Worm (Caenorhabditis elegans) whole organism, L3 larva: ENCODE measurements around the gene ugt-50.
A peak's percentile ranks its signal among the peaks of the same experiment; 100 is the strongest.

ENCODE experiments used
- R02D3.7 ChIP-seq: fragments of 150-350 bp; optimal IDR thresholded peaks from 2 replicates; lab custom pipeline; 2014; ENCODE audit warnings: missing biosample characterization, missing genetic modification characterization
- ZK546.5 ChIP-seq: sonication (generic microtip); optimal IDR thresholded peaks from 2 replicates; lab custom pipeline; 2017; ENCODE audit warnings: missing biosample characterization, missing genetic modification characterization
- aly-2 ChIP-seq: fragments of 150-350 bp; optimal IDR thresholded peaks from 2 replicates; lab custom pipeline; 2014; ENCODE audit warnings: missing biosample characterization, missing genetic modification characterization
- ama-1 ChIP-seq: fragments of 150-350 bp; optimal IDR thresholded peaks from 2 replicates; lab custom pipeline; 2018
- ceh-28 ChIP-seq: fragments of 150-350 bp; optimal IDR thresholded peaks from 2 replicates; lab custom pipeline; 2014; ENCODE audit warnings: missing biosample characterization, missing genetic modification reagents, missing genetic modification characterization
- ceh-82 ChIP-seq: fragments of 150-350 bp; optimal IDR thresholded peaks from 2 replicates; lab custom pipeline; 2014; ENCODE audit warnings: missing biosample characterization, missing genetic modification characterization
- egl-27 ChIP-seq: sonication (generic microtip); optimal IDR thresholded peaks from 4 replicates; lab custom pipeline; 2017; ENCODE audit warnings: missing biosample characterization, missing genetic modification reagents, missing genetic modification characterization
- egl-5 ChIP-seq: fragments of 150-350 bp; optimal IDR thresholded peaks from 2 replicates; lab custom pipeline; 2017; ENCODE audit warnings: missing biosample characterization, missing genetic modification reagents, missing genetic modification characterization, inconsistent platforms
- elt-1 ChIP-seq: fragments of 150-350 bp; optimal IDR thresholded peaks from 2 replicates; lab custom pipeline; 2014; ENCODE audit warnings: missing biosample characterization, missing genetic modification characterization
- elt-2 ChIP-seq: sonication (generic microtip); optimal IDR thresholded peaks from 2 replicates; lab custom pipeline; 2016; ENCODE audit warnings: missing genetic modification reagents, mild to moderate bottlenecking, missing genetic modification characterization, missing compliant biosample characterization
- elt-3 ChIP-seq, 3 experiments: fragments of 150-350 bp in 1 of 3; sonication (generic microtip) in 2 of 3; optimal IDR thresholded peaks; 2 replicates in 2 of 3; 4 replicates in 1 of 3; lab custom pipeline; 2014 to 2017; ENCODE audit warnings: missing biosample characterization in 3 of 3, missing genetic modification characterization in 3 of 3
- fkh-10 ChIP-seq: sonication (generic microtip); optimal IDR thresholded peaks from 2 replicates; lab custom pipeline; 2017; ENCODE audit warnings: missing biosample characterization, missing genetic modification reagents, missing genetic modification characterization
- fkh-2 ChIP-seq: fragments of 150-350 bp; optimal IDR thresholded peaks from 2 replicates; lab custom pipeline; 2014; ENCODE audit warnings: missing biosample characterization, missing genetic modification reagents, missing genetic modification characterization
- fos-1 ChIP-seq: fragments of 150-350 bp; optimal IDR thresholded peaks from 2 replicates; lab custom pipeline; 2014; ENCODE audit warnings: missing biosample characterization, missing genetic modification characterization
- jun-1 ChIP-seq: fragments of 150-350 bp; optimal IDR thresholded peaks from 2 replicates; lab custom pipeline; 2014; ENCODE audit warnings: missing biosample characterization, missing genetic modification reagents, missing genetic modification characterization
- lin-39 ChIP-seq: fragments of 150-350 bp; optimal IDR thresholded peaks from 2 replicates; lab custom pipeline; 2018; ENCODE audit warnings: missing biosample characterization, missing genetic modification reagents, missing genetic modification characterization
- lsy-12 ChIP-seq: sonication (generic microtip); optimal IDR thresholded peaks from 2 replicates; lab custom pipeline; 2016; ENCODE audit warnings: mild to moderate bottlenecking, missing genetic modification characterization, missing compliant biosample characterization
- mdl-1 ChIP-seq: fragments of 150-350 bp; optimal IDR thresholded peaks from 2 replicates; lab custom pipeline; 2014; ENCODE audit warnings: missing biosample characterization, missing genetic modification characterization
- nhr-11 ChIP-seq: fragments of 150-350 bp; optimal IDR thresholded peaks from 2 replicates; lab custom pipeline; 2014; ENCODE audit warnings: missing biosample characterization, missing genetic modification characterization
- nhr-12 ChIP-seq: fragments of 150-350 bp; optimal IDR thresholded peaks from 2 replicates; lab custom pipeline; 2014; ENCODE audit warnings: missing biosample characterization, missing genetic modification characterization
- nhr-23 ChIP-seq: fragments of 150-350 bp; optimal IDR thresholded peaks from 2 replicates; lab custom pipeline; 2014; ENCODE audit warnings: missing biosample characterization, missing genetic modification reagents, missing genetic modification characterization
- nhr-25 ChIP-seq: sonication (generic microtip); optimal IDR thresholded peaks from 2 replicates; lab custom pipeline; 2017; ENCODE audit warnings: missing biosample characterization, missing genetic modification characterization
- nhr-28 ChIP-seq: fragments of 150-350 bp; optimal IDR thresholded peaks from 2 replicates; lab custom pipeline; 2014; ENCODE audit warnings: missing biosample characterization, missing genetic modification characterization
- nhr-43 ChIP-seq: sonication (generic microtip); optimal IDR thresholded peaks from 2 replicates; lab custom pipeline; 2016; ENCODE audit warnings: mild to moderate bottlenecking, missing genetic modification characterization, missing compliant biosample characterization; ENCODE audit not compliant: poor library complexity, severe bottlenecking
- nhr-67 ChIP-seq: fragments of 150-350 bp; optimal IDR thresholded peaks from 2 replicates; lab custom pipeline; 2014; ENCODE audit warnings: missing biosample characterization, missing genetic modification characterization
- nhr-76 ChIP-seq: fragments of 150-350 bp; sonication (generic microtip); optimal IDR thresholded peaks from 5 replicates; lab custom pipeline; 2014; ENCODE audit warnings: missing biosample characterization, missing genetic modification characterization
- nhr-77 ChIP-seq: fragments of 150-350 bp; optimal IDR thresholded peaks from 2 replicates; lab custom pipeline; 2014; ENCODE audit warnings: missing biosample characterization, missing genetic modification characterization
- pha-4 ChIP-seq: fragments of 150-350 bp; optimal IDR thresholded peaks from 2 replicates; lab custom pipeline; 2014; ENCODE audit warnings: missing biosample characterization, missing genetic modification reagents, missing genetic modification characterization
- pqm-1 ChIP-seq: fragments of 150-350 bp; optimal IDR thresholded peaks from 2 replicates; lab custom pipeline; 2017; ENCODE audit warnings: missing biosample characterization, missing genetic modification characterization, inconsistent platforms
- skn-1 ChIP-seq: fragments of 150-350 bp; optimal IDR thresholded peaks from 2 replicates; lab custom pipeline; 2014; ENCODE audit warnings: missing biosample characterization, missing genetic modification characterization
- snpc-4 ChIP-seq: fragments of 150-350 bp; optimal IDR thresholded peaks from 2 replicates; lab custom pipeline; 2014; ENCODE audit warnings: missing biosample characterization, missing genetic modification characterization
- tbx-2 ChIP-seq: sonication (generic microtip); optimal IDR thresholded peaks from 2 replicates; lab custom pipeline; 2016; ENCODE audit warnings: mild to moderate bottlenecking, missing genetic modification characterization, missing compliant biosample characterization
- unc-39 ChIP-seq: sonication (generic microtip); optimal IDR thresholded peaks from 4 replicates; lab custom pipeline; 2017; ENCODE audit warnings: missing biosample characterization, missing genetic modification characterization
- unc-62 ChIP-seq: fragments of 150-350 bp; sonication (generic microtip); optimal IDR thresholded peaks from 4 replicates; lab custom pipeline; 2014; ENCODE audit warnings: missing biosample characterization, missing genetic modification reagents, missing genetic modification characterization
- zag-1 ChIP-seq: fragments of 150-350 bp; optimal IDR thresholded peaks from 2 replicates; lab custom pipeline; 2014; ENCODE audit warnings: missing biosample characterization, missing genetic modification characterization
- ztf-11 ChIP-seq: fragments of 150-350 bp; optimal IDR thresholded peaks from 2 replicates; lab custom pipeline; 2014; ENCODE audit warnings: missing biosample characterization, missing genetic modification characterization
- ztf-4 ChIP-seq: fragments of 150-350 bp; optimal IDR thresholded peaks from 2 replicates; lab custom pipeline; 2014; ENCODE audit warnings: missing biosample characterization, missing genetic modification characterization

ugt-50 gene

ce11 chrX:12691306-12691705 lies at the start of gene ugt-50:
Gene ugt-50, plus strand, starts transcription at chrX:12691573.
- TF ChIP-seq jun-1 (tag; lab: Kevin White, UChicago), result peak; percentile 26
- TF ChIP-seq nhr-12 (tag; lab: Kevin White, UChicago), result no peak
- TF ChIP-seq nhr-25 (tag; lab: Kevin White, UChicago), result no peak
- peak; percentile 73 for TF ChIP-seq pqm-1
- TF ChIP-seq ZK546.5 (tag; lab: Kevin White, UChicago), result no peak
- TF ChIP-seq nhr-28 (tag; lab: Kevin White, UChicago), result no peak
- TF ChIP-seq unc-39 (tag; lab: Kevin White, UChicago), result no peak
- TF ChIP-seq unc-62 (GFP tag; lab: Kevin White, UChicago), result no peak
- TF ChIP-seq elt-1 (tag; lab: Kevin White, UChicago), result no peak
- TF ChIP-seq tbx-2 (tag; lab: Kevin White, UChicago), result no peak
- no peak for TF ChIP-seq elt-3 (tag; optimal IDR thresholded peaks at IDR 0.05; lab: Kevin White, UChicago)
- no peak for TF ChIP-seq nhr-76 (tag; lab: Kevin White, UChicago)
- TF ChIP-seq nhr-77 (tag; lab: Kevin White, UChicago), result no peak
- TF ChIP-seq egl-5 (tag; lab: Kevin White, UChicago), result no peak
- no peak for TF ChIP-seq aly-2
- no peak for TF ChIP-seq ztf-11 (tag; lab: Kevin White, UChicago)
- no peak for TF ChIP-seq nhr-23 (tag; lab: Kevin White, UChicago)
- TF ChIP-seq elt-2 (tag; lab: Kevin White, UChicago), result peak; percentile 92
- no peak for TF ChIP-seq egl-27 (tag; lab: Kevin White, UChicago)
- no peak for TF ChIP-seq ama-1
- TF ChIP-seq ceh-82 (tag; lab: Kevin White, UChicago), result no peak
- TF ChIP-seq zag-1, result no peak
- TF ChIP-seq snpc-4 (tag; lab: Kevin White, UChicago), result no peak
- no peak for TF ChIP-seq skn-1 (tag; lab: Kevin White, UChicago)
- no peak for TF ChIP-seq lin-39 (tag; lab: Kevin White, UChicago)
- TF ChIP-seq ceh-28 (tag; lab: Kevin White, UChicago), result peak; percentile 12
- peak; percentile 6 for TF ChIP-seq nhr-43 (tag; lab: Kevin White, UChicago)
- TF ChIP-seq R02D3.7, result no peak
- no peak for TF ChIP-seq lsy-12 (tag; lab: Kevin White, UChicago)
- TF ChIP-seq nhr-67 (tag; lab: Kevin White, UChicago), result no peak

ce11 chrX:12642952-12643351 lies 48.4 kb upstream of the ugt-50 start:
- no peak for TF ChIP-seq ceh-82 (tag; lab: Kevin White, UChicago)
- TF ChIP-seq fos-1 (tag; lab: Kevin White, UChicago), result no peak
- TF ChIP-seq jun-1 (tag; lab: Kevin White, UChicago), result no peak
- TF ChIP-seq nhr-25 (tag; lab: Kevin White, UChicago), result peak; percentile 60
- no peak for TF ChIP-seq tbx-2 (tag; lab: Kevin White, UChicago)
- peak; percentile 97 for TF ChIP-seq pha-4 (tag; lab: Kevin White, UChicago)
- no peak for TF ChIP-seq nhr-77 (tag; lab: Kevin White, UChicago)
- no peak for TF ChIP-seq egl-5 (tag; lab: Kevin White, UChicago)
- TF ChIP-seq mdl-1 (tag; lab: Kevin White, UChicago), result no peak

ce11 chrX:12645846-12646245 lies 45.5 kb upstream of the ugt-50 start:
- no peak for TF ChIP-seq zag-1
- no peak for TF ChIP-seq nhr-11 (tag; lab: Kevin White, UChicago)
- no peak for TF ChIP-seq ztf-4
- TF ChIP-seq nhr-25 (tag; lab: Kevin White, UChicago), result peak; percentile 66
- no peak for TF ChIP-seq jun-1 (tag; lab: Kevin White, UChicago)
- no peak for TF ChIP-seq egl-5 (tag; lab: Kevin White, UChicago)
- TF ChIP-seq fkh-2 (tag; lab: Kevin White, UChicago), result no peak

ce11 chrX:12646546-12647167 lies 44.7 kb upstream of the ugt-50 start, which contains the start of gene zmp-5:
Gene zmp-5, plus strand, starts transcription at chrX:12647117.
- no peak for TF ChIP-seq fkh-10 (GFP tag; lab: Kevin White, UChicago)
